Fruit fly (Drosophila melanogaster): ENCODE results near the gene Arts.

Gene Arts

dm6 chr3L:16635566-16636210 is 33.0 kb downstream of the Arts start (continued):
- TF ChIP-seq nerfin-2 (GFP tag; IDR thresholded peaks at IDR 0.05; ENCODE audit: partially characterized antibody) (no peak), sug (tag; optimal IDR thresholded peaks at IDR 0.05) (no peak), CG16815 (GFP tag; optimal IDR thresholded peaks at IDR 0.05) (peak; percentile 2), CG16813 (GFP tag; IDR thresholded peaks at IDR 0.05; ENCODE audit: partially characterized antibody) (no peak), cato (GFP tag; optimal IDR thresholded peaks at IDR 0.05; ENCODE audit: borderline replicate concordance) (no peak), exex (tag; optimal IDR thresholded peaks at IDR 0.05) (no peak), ken (GFP tag; IDR thresholded peaks at IDR 0.05) (no peak; the same call in 2 of the 3 replicates), dan (GFP tag; IDR thresholded peaks at IDR 0.05) (no peak), bbx (GFP tag; IDR thresholded peaks at IDR 0.05; ENCODE audit: partially characterized antibody) (no peak), sna (GFP tag; IDR thresholded peaks at IDR 0.05; ENCODE audit: partially characterized antibody) (no peak), CG3163 (GFP tag; optimal IDR thresholded peaks at IDR 0.05) (no peak), E2f2 (GFP tag; IDR thresholded peaks at IDR 0.05) (no peak), psq (GFP tag; optimal IDR thresholded peaks at IDR 0.05) (no peak), ATbp (GFP tag; optimal IDR thresholded peaks at IDR 0.05) (no peak), pros (GFP tag; optimal IDR thresholded peaks at IDR 0.05) (no peak), ato (GFP tag; IDR thresholded peaks at IDR 0.05; ENCODE audit: partially characterized antibody) (no peak), CG33213 (GFP tag; optimal IDR thresholded peaks at IDR 0.05) (no peak), lilli (GFP tag; optimal IDR thresholded peaks at IDR 0.05) (peak; percentile 37), CG5180 (GFP tag; optimal IDR thresholded peaks at IDR 0.05) (no peak), Deaf1 (tag; optimal IDR thresholded peaks at IDR 0.05) (no peak), CG13424 (tag; optimal IDR thresholded peaks at IDR 0.05) (no peak), CG8765 (GFP tag; IDR thresholded peaks at IDR 0.05) (no peak), gsb-n (tag; optimal IDR thresholded peaks at IDR 0.05) (peak; percentile 10), lab (GFP tag; optimal IDR thresholded peaks at IDR 0.05) (peak; percentile 41), Antp (GFP tag; optimal IDR thresholded peaks at IDR 0.05) (no peak), Hmr (GFP tag; optimal IDR thresholded peaks at IDR 0.05) (no peak), chif (GFP tag; optimal IDR thresholded peaks at IDR 0.05) (peak in 1 of 2 experiments; percentile 6), B-H1 (GFP tag; IDR thresholded peaks at IDR 0.05) (no peak), Fer1 (GFP tag; optimal IDR thresholded peaks at IDR 0.05) (no peak), lmd (GFP tag; IDR thresholded peaks at IDR 0.05) (0 out of 2 replicates have a peak, but pooled peaks have one; percentile 13), cwo (GFP tag; optimal IDR thresholded peaks at IDR 0.05) (no peak), D19A (tag; optimal IDR thresholded peaks at IDR 0.05) (no peak), CG10654 (GFP tag; optimal IDR thresholded peaks at IDR 0.05) (no peak), sim (GFP tag; IDR thresholded peaks at IDR 0.05) (no peak), da (GFP tag; optimal IDR thresholded peaks at IDR 0.05) (no peak), PHDP (tag; optimal IDR thresholded peaks at IDR 0.05) (peak; percentile 12), CTCF (GFP tag; optimal IDR thresholded peaks at IDR 0.05) (no peak), croc (GFP tag; conservative IDR thresholded peaks at IDR 0.05) (peak; percentile 20; the same call in 1 of the 3 replicates), CG14710 (tag; optimal IDR thresholded peaks at IDR 0.05) (peak; percentile 29), CG9215 (GFP tag; IDR thresholded peaks at IDR 0.05) (no peak), Fer2 (tag; optimal IDR thresholded peaks at IDR 0.05) (no peak), CG16779 (GFP tag; IDR thresholded peaks at IDR 0.05) (no peak), CG2889 (GFP tag; IDR thresholded peaks at IDR 0.05) (no peak), Max (GFP tag; optimal IDR thresholded peaks at IDR 0.05) (no peak), CG2199 (GFP tag; IDR thresholded peaks at IDR 0.05) (no peak), salm (tag; optimal IDR thresholded peaks at IDR 0.05) (no peak), CG11247 (GFP tag; IDR thresholded peaks at IDR 0.05) (no peak), HLH3B (GFP tag; IDR thresholded peaks at IDR 0.05) (0 out of 2 replicates have a peak, but pooled peaks have one; percentile 4), Sry-δ (GFP tag; optimal IDR thresholded peaks at IDR 0.05) (no peak), Lhr (GFP tag; optimal IDR thresholded peaks at IDR 0.05) (no peak)

All from whole organism, embryonic.